Fruit fly (Drosophila melanogaster) whole organism, prepupa: ENCODE data around the gene CG43133.

ENCODE experiments used
- Eip93F ChIP-seq: fragments of 200-800 bp; sonication (Bioruptor generic); optimal IDR thresholded peaks from 2 replicates; lab custom pipeline; 2016; ENCODE audit warnings: missing biosample characterization, mild to moderate bottlenecking, missing genetic modification characterization
- Hr39 ChIP-seq: fragments of 200-800 bp; sonication (Bioruptor generic); optimal IDR thresholded peaks from 2 replicates; lab custom pipeline; 2016; ENCODE audit warnings: missing biosample characterization, missing genetic modification characterization
- Sox102F ChIP-seq: fragments of 200-800 bp; sonication (Bioruptor generic); optimal IDR thresholded peaks from 2 replicates; lab custom pipeline; 2016; ENCODE audit warnings: missing biosample characterization, mild to moderate bottlenecking, missing genetic modification characterization
- salr ChIP-seq, 2 experiments: fragments of 200-800 bp; sonication (Bioruptor generic); optimal IDR thresholded peaks; 3 replicates each; lab custom pipeline; 2016 to 2018; ENCODE audit warnings: missing biosample characterization in 2 of 2, missing genetic modification characterization in 2 of 2, mild to moderate bottlenecking in 1 of 2
- svp ChIP-seq: fragments of 200-800 bp; sonication (Bioruptor generic); peaks from one replicate; lab custom pipeline; 2016; ENCODE audit warnings: missing biosample characterization, missing genetic modification characterization

- no peak for TF ChIP-seq Sox102F (GFP tag; lab: Kevin White, UChicago)
- TF ChIP-seq Hr39 = no peak
- no peak for TF ChIP-seq salr (GFP tag; optimal IDR thresholded peaks at IDR 0.05; lab: Kevin White, UChicago)
- TF ChIP-seq svp = peak; percentile 37
- TF ChIP-seq Eip93F (GFP tag; lab: Kevin White, UChicago) = no peak
Measured at dm6 chrX:18082674-18083073, 47.3 kb downstream of the CG43133 start.
